Worm (Caenorhabditis elegans) whole organism, L1 larva: Measurements from ENCODE around the gene B0496.6.

Experiments
- C04F5.9 ChIP-seq: sonication (generic microtip); optimal IDR thresholded peaks from 2 replicates; lab custom pipeline; 2016; ENCODE audit warnings: missing genetic modification characterization, missing compliant biosample characterization
- C34B4.2 ChIP-seq: sonication (generic microtip); optimal IDR thresholded peaks from 2 replicates; lab custom pipeline; 2017; ENCODE audit warnings: mild to moderate bottlenecking, missing genetic modification characterization, missing compliant biosample characterization
- Y116A8C.19 ChIP-seq: sonication (generic microtip); optimal IDR thresholded peaks from 2 replicates; lab custom pipeline; 2016; ENCODE audit warnings: missing compliant biosample characterization, missing genetic modification characterization, borderline replicate concordance
- aly-2 ChIP-seq: fragments of 150-350 bp; optimal IDR thresholded peaks from 2 replicates; lab custom pipeline; 2014; ENCODE audit warnings: missing biosample characterization, missing genetic modification characterization
- blmp-1 ChIP-seq: fragments of 150-350 bp; optimal IDR thresholded peaks from 2 replicates; lab custom pipeline; 2014; ENCODE audit warnings: missing biosample characterization, missing genetic modification characterization
- ceh-8 ChIP-seq: fragments of 200-800 bp; sonication (Bioruptor generic); optimal IDR thresholded peaks from 2 replicates; lab custom pipeline; 2018; ENCODE audit warnings: mild to moderate bottlenecking, missing genetic modification characterization, moderate library complexity, missing compliant biosample characterization
- ceh-82 ChIP-seq, 3 experiments: fragments of 150-350 bp in 1 of 3; sonication (generic microtip) in 2 of 3; optimal IDR thresholded peaks; 2 replicates each; lab custom pipeline; 2014 to 2017; ENCODE audit warnings: missing biosample characterization in 3 of 3, missing genetic modification characterization in 3 of 3
- efl-1 ChIP-seq, 4 experiments: fragments of 150-350 bp; optimal IDR thresholded peaks in 3 of 4; peaks in 1 of 4; 1 replicate in 1 of 4; 2 replicates in 3 of 4; lab custom pipeline; 2014; ENCODE audit warnings: missing biosample characterization in 2 of 4, missing genetic modification characterization in 2 of 4, missing genetic modification reagents in 2 of 4
- egl-13 ChIP-seq: sonication (generic microtip); optimal IDR thresholded peaks from 2 replicates; lab custom pipeline; 2016; ENCODE audit warnings: missing genotype, missing genetic modification reagents, missing genetic modification characterization, missing compliant biosample characterization
- elt-3 ChIP-seq, 6 experiments: fragments of 150-350 bp in 1 of 6; sonication (generic microtip); optimal IDR thresholded peaks; 2 replicates each; lab custom pipeline; 2017 to 2018; ENCODE audit warnings: missing biosample characterization in 6 of 6, missing genetic modification characterization in 6 of 6, inconsistent platforms in 1 of 6
- ets-5 ChIP-seq: fragments of 200-800 bp; sonication (Bioruptor generic); IDR thresholded peaks from 2 replicates; pipeline ENCODE4 v1.3.6; 2022; ENCODE audit warnings: missing genetic modification characterization, missing compliant biosample characterization
- fkh-4 ChIP-seq: sonication (generic microtip); optimal IDR thresholded peaks from 2 replicates; lab custom pipeline; 2016; ENCODE audit warnings: missing compliant biosample characterization, missing genetic modification characterization, borderline replicate concordance
- hlh-17 ChIP-seq: fragments of 200-800 bp; sonication (Bioruptor generic); optimal IDR thresholded peaks from 2 replicates; lab custom pipeline; 2018; ENCODE audit warnings: missing genetic modification characterization, mild to moderate bottlenecking, missing compliant biosample characterization, moderate library complexity, borderline replicate concordance
- hpl-2 ChIP-seq: fragments of 150-350 bp; optimal IDR thresholded peaks from 2 replicates; lab custom pipeline; 2014; ENCODE audit warnings: missing biosample characterization, missing genetic modification reagents, missing genetic modification characterization
- isw-1 ChIP-seq: fragments of 200-800 bp; sonication (Bioruptor generic); IDR thresholded peaks from 2 replicates; pipeline ENCODE4 v1.3.6; 2022; ENCODE audit warnings: missing genetic modification characterization, missing compliant biosample characterization
- jun-1 ChIP-seq: fragments of 150-350 bp; optimal IDR thresholded peaks from 2 replicates; lab custom pipeline; 2014; ENCODE audit warnings: missing biosample characterization, missing genetic modification reagents, missing genetic modification characterization
- lin-15B ChIP-seq: fragments of 150-350 bp; sonication (generic microtip); optimal IDR thresholded peaks from 3 replicates; lab custom pipeline; 2014; ENCODE audit warnings: missing biosample characterization, missing genetic modification characterization
- lin-39 ChIP-seq: fragments of 150-350 bp; optimal IDR thresholded peaks from 2 replicates; lab custom pipeline; 2014; ENCODE audit warnings: missing biosample characterization, missing genetic modification reagents, missing genetic modification characterization
- lsy-2 ChIP-seq, 2 experiments: fragments of 150-350 bp; optimal IDR thresholded peaks; 2 replicates each; lab custom pipeline; 2014; ENCODE audit warnings: missing biosample characterization in 2 of 2, missing genetic modification characterization in 2 of 2
- mdl-1 ChIP-seq, 2 experiments: fragments of 150-350 bp; optimal IDR thresholded peaks; 2 replicates each; lab custom pipeline; 2014 to 2017; ENCODE audit warnings: missing biosample characterization in 2 of 2, missing genetic modification characterization in 2 of 2, inconsistent platforms in 1 of 2
- mef-2 ChIP-seq: fragments of 150-350 bp; optimal IDR thresholded peaks from 2 replicates; lab custom pipeline; 2014; ENCODE audit warnings: missing biosample characterization, missing genetic modification characterization
- nhr-11 ChIP-seq: fragments of 150-350 bp; optimal IDR thresholded peaks from 2 replicates; lab custom pipeline; 2014; ENCODE audit warnings: missing biosample characterization, missing genetic modification characterization
- nhr-12 ChIP-seq: sonication (generic microtip); optimal IDR thresholded peaks from 2 replicates; lab custom pipeline; 2017; ENCODE audit warnings: missing biosample characterization, missing genetic modification characterization
- nhr-19 ChIP-seq: fragments of 200-800 bp; sonication (Bioruptor generic); conservative IDR thresholded peaks from 2 replicates; pipeline ENCODE4 v1.3.6; 2022; ENCODE audit warnings: missing genetic modification characterization, missing compliant biosample characterization
- nhr-71 ChIP-seq: sonication (generic microtip); optimal IDR thresholded peaks from 2 replicates; lab custom pipeline; 2016; ENCODE audit warnings: mild to moderate bottlenecking, missing genetic modification characterization, moderate library complexity, missing compliant biosample characterization
- nhr-76 ChIP-seq: sonication (generic microtip); optimal IDR thresholded peaks from 2 replicates; lab custom pipeline; 2017; ENCODE audit warnings: missing biosample characterization, missing genetic modification characterization
- nhr-77 ChIP-seq: fragments of 150-350 bp; optimal IDR thresholded peaks from 2 replicates; lab custom pipeline; 2014; ENCODE audit warnings: missing biosample characterization, missing genetic modification characterization
- nhr-84 ChIP-seq: sonication (generic microtip); optimal IDR thresholded peaks from 2 replicates; lab custom pipeline; 2017; ENCODE audit warnings: missing biosample characterization, missing genetic modification characterization
- nhr-90 ChIP-seq: sonication (generic microtip); optimal IDR thresholded peaks from 2 replicates; lab custom pipeline; 2016; ENCODE audit warnings: mild to moderate bottlenecking, missing genetic modification characterization, missing compliant biosample characterization; ENCODE audit not compliant: poor library complexity
- pax-3 ChIP-seq: fragments of 200-800 bp; sonication (Bioruptor generic); optimal IDR thresholded peaks from 2 replicates; lab custom pipeline; 2018; ENCODE audit warnings: mild to moderate bottlenecking, missing genetic modification characterization, moderate library complexity, missing compliant biosample characterization
- pqm-1 ChIP-seq: sonication (generic microtip); optimal IDR thresholded peaks from 3 replicates; lab custom pipeline; 2017; ENCODE audit warnings: missing biosample characterization, missing genetic modification characterization
- skn-1 ChIP-seq: fragments of 150-350 bp; optimal IDR thresholded peaks from 2 replicates; lab custom pipeline; 2014; ENCODE audit warnings: missing biosample characterization, missing genetic modification characterization
- snpc-4 ChIP-seq: fragments of 150-350 bp; optimal IDR thresholded peaks from 2 replicates; lab custom pipeline; 2014; ENCODE audit warnings: missing biosample characterization, missing genetic modification characterization
- snu-23 ChIP-seq: sonication (generic microtip); optimal IDR thresholded peaks from 2 replicates; lab custom pipeline; 2016; ENCODE audit warnings: missing genetic modification characterization, missing compliant biosample characterization
- sptf-1 ChIP-seq: fragments of 150-350 bp; optimal IDR thresholded peaks from 2 replicates; lab custom pipeline; 2014; ENCODE audit warnings: missing biosample characterization, missing genetic modification characterization
- unc-130 ChIP-seq: fragments of 150-350 bp; optimal IDR thresholded peaks from 2 replicates; lab custom pipeline; 2017; ENCODE audit warnings: missing biosample characterization, missing genetic modification characterization, inconsistent platforms
- unc-30 ChIP-seq: sonication (generic microtip); optimal IDR thresholded peaks from 2 replicates; lab custom pipeline; 2017; ENCODE audit warnings: missing biosample characterization, missing genetic modification characterization
- unc-86 ChIP-seq: sonication (generic microtip); optimal IDR thresholded peaks from 2 replicates; lab custom pipeline; 2016; ENCODE audit warnings: missing genetic modification characterization, missing compliant biosample characterization
- unc-98 ChIP-seq: fragments of 200-800 bp; sonication (Bioruptor generic); IDR thresholded peaks from 2 replicates; pipeline ENCODE4 v1.3.6; 2022; ENCODE audit warnings: missing genetic modification characterization, missing compliant biosample characterization
- xbp-1 ChIP-seq: sonication (generic microtip); optimal IDR thresholded peaks from 2 replicates; lab custom pipeline; 2016; ENCODE audit warnings: missing genetic modification characterization, missing compliant biosample characterization
- zag-1 ChIP-seq: fragments of 150-350 bp; optimal IDR thresholded peaks from 2 replicates; lab custom pipeline; 2014; ENCODE audit warnings: missing biosample characterization, missing genetic modification characterization
- ztf-11 ChIP-seq, 2 experiments: sonication (generic microtip); optimal IDR thresholded peaks; 2 replicates each; lab custom pipeline; 2016 to 2017; ENCODE audit warnings: missing genetic modification characterization in 2 of 2, missing biosample characterization in 1 of 2, missing compliant biosample characterization in 1 of 2

B0496.6 gene

DNA sequence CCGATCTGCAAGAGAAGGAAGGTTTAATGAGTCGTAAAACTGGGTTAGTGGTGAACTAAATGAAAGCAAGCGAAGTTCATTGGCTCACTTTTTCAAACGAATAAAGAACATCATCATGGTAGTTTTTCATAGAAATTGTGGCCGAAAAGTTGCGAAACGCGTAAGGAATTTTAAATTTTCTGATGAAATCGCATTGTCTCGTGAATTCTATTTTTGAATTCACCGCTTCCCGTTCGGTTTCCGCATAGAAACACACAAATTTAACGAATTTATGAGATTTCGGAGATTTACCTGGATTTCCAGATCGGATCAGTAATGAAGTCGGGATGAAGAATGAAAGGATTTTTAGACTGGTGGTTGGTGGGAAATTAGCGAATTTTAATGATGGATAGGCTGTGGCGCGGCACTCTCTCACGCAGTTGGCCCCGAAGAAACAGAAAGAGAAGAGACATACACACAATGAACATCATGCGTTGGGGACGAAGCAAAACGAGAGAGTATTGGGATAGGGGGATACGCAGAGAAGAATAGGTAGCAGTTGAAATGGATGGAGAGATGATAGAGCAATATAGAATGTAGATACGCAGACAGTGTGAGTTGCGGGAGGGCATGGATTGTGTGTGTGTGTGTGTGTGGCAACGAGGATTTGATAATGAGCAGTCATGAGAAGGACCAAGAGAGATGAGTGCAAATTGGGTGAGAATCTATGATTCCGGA, 31.9 kb upstream of the B0496.6 start (continued):
- TF ChIP-seq ceh-82 (tag; optimal IDR thresholded peaks at IDR 0.05; lab: Kevin White, UChicago) (peak; percentile 6 to 57 (median 8)), xbp-1 (tag; lab: Kevin White, UChicago) (peak; percentile 42), pax-3 (no peak), pqm-1 (tag; lab: Kevin White, UChicago) (no peak), efl-1 (optimal IDR thresholded peaks at IDR 0.05; lab: Kevin White, UChicago) (peak; percentile 53 to 64), efl-1 (GFP tag; optimal IDR thresholded peaks at IDR 0.05 in 1 of 2; lab: Kevin White, UChicago) (no peak), jun-1 (tag; lab: Kevin White, UChicago) (peak; percentile 8), egl-13 (no peak), fkh-4 (tag; lab: Kevin White, UChicago) (no peak), hlh-17 (GFP tag; lab: Kevin White, UChicago) (no peak), ets-5 (GFP tag; lab: Robert Waterston, UW) (no peak), mdl-1 (tag; optimal IDR thresholded peaks at IDR 0.05; lab: Kevin White, UChicago) (peak in 1 of 2 experiments; percentile 17), lin-15B (no peak), ztf-11 (tag; optimal IDR thresholded peaks at IDR 0.05; lab: Kevin White, UChicago) (peak in 1 of 2 experiments; percentile 29), nhr-11 (tag; lab: Kevin White, UChicago) (no peak), C04F5.9 (tag; lab: Kevin White, UChicago) (peak; percentile 1), aly-2 (tag; lab: Kevin White, UChicago) (no peak), blmp-1 (peak; percentile 66), lsy-2 (tag; optimal IDR thresholded peaks at IDR 0.05; lab: Kevin White, UChicago) (peak; percentile 64 to 68), nhr-84 (tag; lab: Kevin White, UChicago) (no peak), unc-86 (tag; lab: Kevin White, UChicago) (peak; percentile 89), mef-2 (tag; lab: Kevin White, UChicago) (no peak), nhr-71 (tag; lab: Kevin White, UChicago) (peak; percentile 87), zag-1 (no peak), nhr-76 (tag; lab: Kevin White, UChicago) (peak; percentile 37), elt-3 (tag; optimal IDR thresholded peaks at IDR 0.05; lab: Kevin White, UChicago) (no peak), lin-39 (tag; lab: Kevin White, UChicago) (no peak), Y116A8C.19 (no peak), unc-98 (no peak), unc-30 (tag; lab: Kevin White, UChicago) (no peak), snu-23 (GFP tag; lab: Kevin White, UChicago) (peak; percentile 85), snpc-4 (tag; lab: Kevin White, UChicago) (peak; percentile 38), nhr-90 (tag; lab: Kevin White, UChicago) (no peak)

ce11 chrIV:7388843-7389242, 30.1 kb upstream of the B0496.6 start, which contains the start of gene mob-3:
TSS of gene mob-3 (minus strand) at chrIV:7388943.
- TF ChIP-seq nhr-90 (tag; lab: Kevin White, UChicago) (no peak), nhr-77 (tag; lab: Kevin White, UChicago) (no peak), nhr-76 (tag; lab: Kevin White, UChicago) (no peak), hpl-2 (GFP tag; lab: Kevin White, UChicago) (no peak), ceh-82 (tag; optimal IDR thresholded peaks at IDR 0.05; lab: Kevin White, UChicago) (no peak), isw-1 (GFP tag; lab: Robert Waterston, UW) (no peak), pqm-1 (tag; lab: Kevin White, UChicago) (no peak)
- TF ChIP-seq, all 84 proteins: peak for 0

ce11 chrIV:7389719-7390118, 29.2 kb upstream of the B0496.6 start:
- TF ChIP-seq lsy-2 (tag; optimal IDR thresholded peaks at IDR 0.05; lab: Kevin White, UChicago) = no peak
- TF ChIP-seq unc-130 (tag; lab: Kevin White, UChicago) = no peak
- no peak for TF ChIP-seq nhr-12 (tag; lab: Kevin White, UChicago)
- TF ChIP-seq sptf-1 (tag; lab: Kevin White, UChicago) = no peak
- no peak for TF ChIP-seq ets-5 (GFP tag; lab: Robert Waterston, UW)
- TF ChIP-seq jun-1 (tag; lab: Kevin White, UChicago) = no peak
- TF ChIP-seq isw-1 (GFP tag; lab: Robert Waterston, UW) = no peak
- no peak for TF ChIP-seq unc-86 (tag; lab: Kevin White, UChicago)
- TF ChIP-seq lin-39 (tag; lab: Kevin White, UChicago) = no peak
- no peak for TF ChIP-seq ceh-8 (GFP tag; lab: Kevin White, UChicago)
- TF ChIP-seq C34B4.2 (tag; lab: Kevin White, UChicago) = no peak
- no peak for TF ChIP-seq nhr-19 (GFP tag; lab: Robert Waterston, UW)
- TF ChIP-seq nhr-71 (tag; lab: Kevin White, UChicago) = no peak
- TF ChIP-seq skn-1 (tag; lab: Kevin White, UChicago) = no peak
- no peak for TF ChIP-seq unc-30 (tag; lab: Kevin White, UChicago)
- TF ChIP-seq elt-3 (tag; optimal IDR thresholded peaks at IDR 0.05; lab: Kevin White, UChicago) = no peak
